Fruit fly (Drosophila melanogaster) whole organism: ENCODE data around the gene CG6693.

Experiments
- CG8478 ChIP-seq: fragments of >200 bp; optimal IDR thresholded peaks from 2 replicates; lab custom pipeline; 2018; ENCODE audit warnings: inconsistent platforms
- Dll ChIP-seq: fragments of >200 bp; optimal IDR thresholded peaks from 2 replicates; lab custom pipeline; 2017
- EcR ChIP-seq, 2 experiments: fragments of >200 bp; optimal IDR thresholded peaks; 2 replicates each; lab custom pipeline; 2017; ENCODE audit warnings: missing biosample characterization in 2 of 2, missing genetic modification characterization in 2 of 2, missing genetic modification reagents in 2 of 2
- pan ChIP-seq: fragments of >200 bp; optimal IDR thresholded peaks from 2 replicates; lab custom pipeline; 2017
- usp ChIP-seq: fragments of >200 bp; optimal IDR thresholded peaks from 2 replicates; lab custom pipeline; 2017; ENCODE audit warnings: missing biosample characterization, missing genetic modification characterization, mixed read lengths

DNA sequence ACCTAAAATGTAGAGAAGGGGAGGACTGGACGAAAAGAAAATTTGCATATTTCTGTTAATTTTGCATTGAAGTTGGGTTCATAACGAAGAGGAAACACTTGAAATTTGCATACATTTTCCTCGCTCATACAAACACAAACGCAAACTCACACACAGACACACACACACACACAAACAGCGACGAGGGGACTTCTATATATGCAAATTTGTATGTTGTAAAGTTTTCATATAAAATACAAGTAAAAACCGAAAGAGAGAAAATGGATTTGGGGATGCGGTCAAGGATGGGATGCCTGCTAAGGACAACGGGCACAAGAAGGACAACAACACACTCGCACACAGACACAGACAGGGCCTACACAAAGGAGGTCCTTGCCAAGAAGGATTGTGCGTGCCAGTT, 36.1 kb upstream of the CG6693 start:
- TF ChIP-seq EcR (GFP tag; optimal IDR thresholded peaks at IDR 0.05; lab: Kevin White, UChicago) (no peak), Dll (lab: Kevin White, UChicago) (no peak), pan (lab: Kevin White, UChicago) (no peak), CG8478 (lab: Kevin White, UChicago) (no peak), usp (GFP tag; lab: Kevin White, UChicago) (no peak)
